Worm (Caenorhabditis elegans): ENCODE measurements around the gene T04A8.13.

DNA sequence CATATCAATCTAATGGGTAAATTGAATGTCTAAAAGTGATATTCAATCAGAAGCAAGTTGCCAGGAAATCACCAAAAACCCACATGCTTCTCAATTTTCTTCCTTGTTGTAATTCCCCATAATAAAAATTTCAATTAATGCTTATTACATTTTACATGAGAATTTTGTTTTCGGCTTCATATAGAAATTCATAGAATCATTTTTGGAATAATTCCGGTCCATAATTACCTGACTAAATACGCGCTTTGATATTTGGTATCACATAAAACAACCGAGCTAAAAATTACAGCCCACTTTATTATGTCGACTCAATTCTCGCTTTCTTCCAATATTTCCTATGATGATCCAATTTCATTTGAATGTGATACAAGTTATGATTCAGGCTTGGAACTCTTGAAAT is 34.8 kb upstream of the T04A8.13 start, which contains the start of gene srg-13:
- TF ChIP-seq ets-7 (tag; optimal IDR thresholded peaks at IDR 0.05) (no peak), hmg-4 (GFP tag; optimal IDR thresholded peaks at IDR 0.05) (no peak), ama-1 (optimal IDR thresholded peaks at IDR 0.05) (no peak), F13C5.2 (tag; optimal IDR thresholded peaks at IDR 0.05) (no peak), B0310.2 (tag; optimal IDR thresholded peaks at IDR 0.05) (no peak), ceh-36 (tag; optimal IDR thresholded peaks at IDR 0.05) (no peak)
